Worm (Caenorhabditis elegans): ENCODE data around the gene ins-1.

DNA sequence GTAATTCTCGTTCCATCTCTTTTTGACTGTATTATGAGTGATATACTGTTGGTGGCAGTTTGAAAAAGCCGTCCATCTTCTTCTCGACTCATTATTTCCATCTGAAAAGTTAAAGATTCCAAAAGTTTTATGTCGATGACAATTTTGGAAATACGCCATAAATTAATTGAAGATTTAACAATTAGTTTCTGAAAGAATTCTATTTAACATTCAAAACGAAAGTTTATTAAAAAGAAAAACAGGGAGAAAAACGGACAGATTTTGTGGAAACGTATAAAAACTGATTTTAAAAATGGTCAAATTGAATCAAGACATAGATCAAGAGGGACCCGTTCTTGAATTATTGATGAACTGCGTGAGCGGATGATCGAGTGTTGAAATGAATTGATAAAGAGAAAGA lies 22.7 kb upstream of the ins-1 start, which contains the start of gene R10H10.7:
- TF ChIP-seq unc-130 (GFP tag; optimal IDR thresholded peaks at IDR 0.05) (no peak), lin-13 (GFP tag; optimal IDR thresholded peaks at IDR 0.05) (no peak)

Measured in whole organism, L4 larva.